Fruit fly (Drosophila melanogaster) whole organism, embryonic: ENCODE data around the gene Hydr2.

ENCODE experiments used
- ATbp ChIP-seq: fragments of 200-800 bp; sonication (Bioruptor generic); optimal IDR thresholded peaks from 2 replicates; lab custom pipeline; 2017; ENCODE audit warnings: missing biosample characterization, mild to moderate bottlenecking, missing genetic modification characterization, missing genetic modification reagents
- Adf1 ChIP-seq: fragments of 200-800 bp; sonication (Bioruptor generic); IDR thresholded peaks from 2 replicates; pipeline ENCODE4 v1.3.6; 2022; ENCODE audit warnings: missing biosample characterization, missing genetic modification characterization
- C15 ChIP-seq: fragments of 200-800 bp; sonication (Bioruptor generic); IDR thresholded peaks from 3 replicates; pipeline ENCODE4 v1.3.6; 2022; ENCODE audit warnings: missing biosample characterization, missing genetic modification characterization
- CG10366 ChIP-seq: fragments of 200-800 bp; sonication (Bioruptor generic); IDR thresholded peaks from 2 replicates; pipeline ENCODE4 v1.3.6; 2022; ENCODE audit warnings: missing biosample characterization, missing genetic modification characterization
- CG14710 ChIP-seq: fragments of 200-800 bp; sonication (Bioruptor generic); optimal IDR thresholded peaks from 3 replicates; lab custom pipeline; 2019; ENCODE audit warnings: missing biosample characterization, mild to moderate bottlenecking, missing genetic modification characterization, moderate library complexity
- CG15269 ChIP-seq: fragments of 200-800 bp; sonication (Bioruptor generic); optimal IDR thresholded peaks from 2 replicates; lab custom pipeline; 2018; ENCODE audit warnings: missing biosample characterization, mild to moderate bottlenecking, missing genetic modification characterization, moderate library complexity
- CG17361 ChIP-seq: fragments of 200-800 bp; sonication (Bioruptor generic); IDR thresholded peaks from 3 replicates; pipeline ENCODE4 v1.3.6; 2022; ENCODE audit warnings: missing biosample characterization, missing genetic modification characterization
- CG1792 ChIP-seq: fragments of 200-800 bp; sonication (Bioruptor generic); optimal IDR thresholded peaks from 2 replicates; lab custom pipeline; 2016; ENCODE audit warnings: missing biosample characterization, missing genetic modification characterization
- CG18764 ChIP-seq: fragments of 200-800 bp; sonication (Bioruptor generic); optimal IDR thresholded peaks from 3 replicates; lab custom pipeline; 2016; ENCODE audit warnings: missing biosample characterization, missing genetic modification characterization
- CG2116 ChIP-seq: fragments of 200-800 bp; sonication (Bioruptor generic); optimal IDR thresholded peaks from 3 replicates; lab custom pipeline; 2018; ENCODE audit warnings: missing biosample characterization, mild to moderate bottlenecking, missing genetic modification characterization
- CG2120 ChIP-seq: fragments of 200-800 bp; sonication (Bioruptor generic); optimal IDR thresholded peaks from 3 replicates; lab custom pipeline; 2016; ENCODE audit warnings: missing biosample characterization, missing genetic modification characterization
- CG34422 ChIP-seq: fragments of 200-800 bp; sonication (Bioruptor generic); IDR thresholded peaks from 3 replicates; pipeline ENCODE4 v1.3.6; 2022; ENCODE audit warnings: missing biosample characterization, missing genetic modification characterization
- CG4707 ChIP-seq: fragments of 200-800 bp; sonication (Bioruptor generic); optimal IDR thresholded peaks from 2 replicates; lab custom pipeline; 2018; ENCODE audit warnings: missing biosample characterization, mild to moderate bottlenecking, missing genetic modification characterization, moderate library complexity
- CG7556 ChIP-seq: fragments of 200-800 bp; sonication (Bioruptor generic); optimal IDR thresholded peaks from 2 replicates; lab custom pipeline; 2017; ENCODE audit warnings: missing biosample characterization, mild to moderate bottlenecking, missing genetic modification characterization
- CG7839 ChIP-seq: fragments of 200-800 bp; sonication (Bioruptor generic); optimal IDR thresholded peaks from 3 replicates; lab custom pipeline; 2018; ENCODE audit warnings: missing biosample characterization, mild to moderate bottlenecking, missing genetic modification characterization, moderate library complexity
- CG8290 ChIP-seq, 3 experiments: fragments of 200-800 bp; sonication (Bioruptor generic); optimal IDR thresholded peaks; 2 replicates each; lab custom pipeline; 2016 to 2019; ENCODE audit warnings: missing biosample characterization in 3 of 3, missing genetic modification characterization in 3 of 3, mild to moderate bottlenecking in 2 of 3, moderate library complexity in 1 of 3
- CG8924 ChIP-seq: fragments of 200-800 bp; optimal IDR thresholded peaks from 3 replicates; lab custom pipeline; 2019; ENCODE audit warnings: missing biosample characterization, mild to moderate bottlenecking, missing genetic modification characterization, moderate library complexity
- GATAe ChIP-seq: fragments of 200-800 bp; sonication (Bioruptor generic); conservative IDR thresholded peaks from 2 replicates; pipeline ENCODE4 v1.3.6; 2022; ENCODE audit warnings: missing biosample characterization, missing genetic modification characterization
- Hand ChIP-seq: fragments of 200-800 bp; sonication (Bioruptor generic); optimal IDR thresholded peaks from 2 replicates; lab custom pipeline; 2017; ENCODE audit warnings: mild to moderate bottlenecking, missing biosample characterization, missing genetic modification reagents, missing genetic modification characterization
- Jarid2 ChIP-seq: fragments of 200-800 bp; sonication (Bioruptor generic); optimal IDR thresholded peaks from 3 replicates; lab custom pipeline; 2017; ENCODE audit warnings: mild to moderate bottlenecking, missing biosample characterization, missing genetic modification reagents, missing genetic modification characterization
- MBD-R2 ChIP-seq: fragments of 200-800 bp; sonication (Bioruptor generic); IDR thresholded peaks from 2 replicates; pipeline ENCODE4 v1.3.6; 2022; ENCODE audit warnings: missing biosample characterization, missing genetic modification characterization
- MTF-1 ChIP-seq: fragments of 200-800 bp; sonication (Bioruptor generic); optimal IDR thresholded peaks from 2 replicates; lab custom pipeline; 2018; ENCODE audit warnings: missing biosample characterization, mild to moderate bottlenecking, missing genetic modification characterization, borderline replicate concordance
- Med ChIP-seq: fragments of 200-800 bp; sonication (Bioruptor generic); peaks from one replicate; lab custom pipeline; 2016; ENCODE audit warnings: missing biosample characterization, missing genetic modification characterization, mild to moderate bottlenecking, inconsistent platforms, moderate library complexity
- Nf-YB ChIP-seq: fragments of 200-800 bp; sonication (Bioruptor generic); optimal IDR thresholded peaks from 3 replicates; lab custom pipeline; 2019; ENCODE audit warnings: missing biosample characterization, mild to moderate bottlenecking, missing genetic modification characterization, moderate library complexity
- PHDP ChIP-seq: fragments of 200-800 bp; sonication (Bioruptor generic); optimal IDR thresholded peaks from 3 replicates; lab custom pipeline; 2018; ENCODE audit warnings: missing biosample characterization, mild to moderate bottlenecking, missing genetic modification characterization, moderate library complexity
- Ptx1 ChIP-seq: fragments of 200-800 bp; sonication (Bioruptor generic); IDR thresholded peaks from 2 replicates; pipeline ENCODE4 v1.3.6; 2022; ENCODE audit warnings: missing biosample characterization, missing genetic modification characterization
- Xrp1 ChIP-seq: fragments of 200-800 bp; sonication (Bioruptor generic); IDR thresholded peaks from 2 replicates; pipeline ENCODE4 v1.3.6; 2022; ENCODE audit warnings: missing biosample characterization, missing genetic modification characterization
- amos ChIP-seq: fragments of 200-800 bp; sonication (Bioruptor generic); IDR thresholded peaks from 2 replicates; pipeline ENCODE4 v1.3.6; 2022; ENCODE audit warnings: missing biosample characterization, missing genetic modification characterization; ENCODE audit not compliant: partially characterized antibody
- bbx ChIP-seq: fragments of 200-800 bp; sonication (Bioruptor generic); IDR thresholded peaks from 2 replicates; pipeline ENCODE4 v1.3.6; 2022; ENCODE audit warnings: missing biosample characterization, missing genetic modification characterization; ENCODE audit not compliant: partially characterized antibody
- corto ChIP-seq: fragments of 200-800 bp; sonication (Bioruptor generic); optimal IDR thresholded peaks from 2 replicates; lab custom pipeline; 2016; ENCODE audit warnings: missing biosample characterization, mild to moderate bottlenecking, missing genetic modification characterization, moderate library complexity
- disco-r ChIP-seq: fragments of 200-800 bp; sonication (Bioruptor generic); optimal IDR thresholded peaks from 2 replicates; lab custom pipeline; 2016; ENCODE audit warnings: missing biosample characterization, missing genetic modification characterization
- ewg ChIP-seq: fragments of 200-800 bp; sonication (Bioruptor generic); optimal IDR thresholded peaks from 3 replicates; lab custom pipeline; 2017; ENCODE audit warnings: mild to moderate bottlenecking, missing biosample characterization, missing genetic modification reagents, missing genetic modification characterization
- gem ChIP-seq: fragments of 200-800 bp; sonication (Bioruptor generic); optimal IDR thresholded peaks from 2 replicates; lab custom pipeline; 2019; ENCODE audit warnings: missing biosample characterization, mild to moderate bottlenecking, missing genetic modification characterization, moderate library complexity
- hth ChIP-seq: fragments of >200 bp; optimal IDR thresholded peaks from 2 replicates; lab custom pipeline; 2017; ENCODE audit warnings: inconsistent platforms
- inv ChIP-seq: fragments of 200-800 bp; sonication (Bioruptor generic); IDR thresholded peaks from 2 replicates; pipeline ENCODE4 v1.3.6; 2022; ENCODE audit warnings: missing biosample characterization, missing genetic modification characterization; ENCODE audit not compliant: partially characterized antibody
- ken ChIP-seq: fragments of 200-800 bp; sonication (Bioruptor generic); IDR thresholded peaks from 3 replicates; pipeline ENCODE4 v1.3.6; 2022; ENCODE audit warnings: missing biosample characterization, missing genetic modification characterization
- knrl ChIP-seq: fragments of 200-800 bp; sonication (Bioruptor generic); IDR thresholded peaks from 3 replicates; pipeline ENCODE4 v1.3.6; 2022; ENCODE audit warnings: missing biosample characterization, missing genetic modification characterization; ENCODE audit not compliant: partially characterized antibody
- lbe ChIP-seq: fragments of 200-800 bp; sonication (Bioruptor generic); optimal IDR thresholded peaks from 2 replicates; lab custom pipeline; 2016; ENCODE audit warnings: missing biosample characterization, mild to moderate bottlenecking, missing genetic modification characterization
- lmd ChIP-seq: fragments of 200-800 bp; sonication (Bioruptor generic); IDR thresholded peaks from 2 replicates; pipeline ENCODE4 v1.3.6; 2022; ENCODE audit warnings: missing biosample characterization, missing genetic modification characterization
- nau ChIP-seq: fragments of 200-800 bp; sonication (Bioruptor generic); optimal IDR thresholded peaks from 3 replicates; lab custom pipeline; 2017; ENCODE audit warnings: missing biosample characterization, mild to moderate bottlenecking, missing genetic modification characterization, missing genetic modification reagents
- rib ChIP-seq: fragments of 200-800 bp; sonication (Bioruptor generic); IDR thresholded peaks from 2 replicates; pipeline ENCODE4 v1.3.6; 2022; ENCODE audit warnings: missing biosample characterization, missing genetic modification characterization
- row ChIP-seq: fragments of 200-800 bp; sonication (Bioruptor generic); IDR thresholded peaks from 3 replicates; pipeline ENCODE4 v1.3.6; 2022; ENCODE audit warnings: missing biosample characterization, missing genetic modification characterization
- salm ChIP-seq: fragments of 200-800 bp; sonication (Bioruptor generic); optimal IDR thresholded peaks from 2 replicates; lab custom pipeline; 2018; ENCODE audit warnings: missing biosample characterization, mild to moderate bottlenecking, missing genetic modification characterization
- sob ChIP-seq: fragments of 200-800 bp; sonication (Bioruptor generic); IDR thresholded peaks from 2 replicates; pipeline ENCODE4 v1.3.6; 2022; ENCODE audit warnings: missing biosample characterization, missing genetic modification characterization
- stc ChIP-seq: fragments of 200-800 bp; sonication (Bioruptor generic); IDR thresholded peaks from 2 replicates; pipeline ENCODE4 v1.3.6; 2022; ENCODE audit warnings: missing biosample characterization, missing genetic modification characterization
- unpg ChIP-seq: fragments of 200-800 bp; sonication (Bioruptor generic); optimal IDR thresholded peaks from 3 replicates; lab custom pipeline; 2018; ENCODE audit warnings: missing biosample characterization, mild to moderate bottlenecking, missing genetic modification characterization, moderate library complexity

The Hydr2 gene

DNA sequence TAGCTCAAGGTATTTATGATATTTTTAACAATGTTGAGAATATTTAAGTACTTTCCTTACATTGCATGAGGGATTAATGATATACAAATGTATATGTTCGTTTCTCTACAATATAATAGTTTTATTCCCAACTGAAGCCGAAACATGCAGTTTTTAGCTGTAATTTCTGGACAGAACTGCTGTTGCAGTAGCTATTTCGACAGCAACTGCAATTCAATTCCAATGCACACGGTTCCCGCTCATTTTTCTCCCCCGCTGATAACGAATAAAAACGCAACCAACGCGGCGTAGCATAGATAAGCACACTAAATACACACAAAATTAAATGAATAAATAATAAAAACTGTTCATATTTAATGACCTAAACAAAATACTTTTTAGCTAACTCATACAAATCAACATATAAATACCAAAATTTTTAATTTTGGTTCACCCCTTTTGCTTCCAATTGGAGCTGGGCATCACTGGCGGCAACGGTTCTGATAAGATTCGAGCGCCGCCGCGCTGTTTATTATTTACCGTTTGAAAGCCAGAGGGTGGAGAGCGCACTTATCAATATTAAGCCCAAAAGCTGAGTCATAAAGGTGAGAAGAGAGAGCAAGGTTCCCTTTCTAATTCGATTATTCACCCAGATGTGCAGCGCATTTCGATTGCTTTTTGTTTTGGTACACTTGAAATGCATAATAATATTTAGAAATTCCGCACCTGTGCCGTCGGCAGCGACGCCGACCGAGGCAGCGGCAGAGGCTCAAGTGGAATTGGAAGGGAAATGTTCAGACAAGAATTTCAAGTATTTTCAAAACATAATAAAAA lies 5.0 kb upstream of the Hydr2 start (continued):
- peak; percentile 0 for TF ChIP-seq CG1792
- 0 out of 3 replicates have a peak, but pooled peaks have one; percentile 17 for TF ChIP-seq ken (GFP tag; lab: Robert Waterston, UW)
- TF ChIP-seq salm, result peak; percentile 11
- peak; percentile 57 for TF ChIP-seq row
- TF ChIP-seq CG18764 (GFP tag; lab: Kevin White, UChicago), result no peak
- TF ChIP-seq nau (GFP tag; lab: Kevin White, UChicago), result peak; percentile 7
- TF ChIP-seq hth, result no peak
- TF ChIP-seq CG4707 (GFP tag; lab: Kevin White, UChicago), result peak; percentile 51
- peak; percentile 35 for TF ChIP-seq gem
- peak; percentile 9 for TF ChIP-seq CG7839 (tag; lab: Kevin White, UChicago)
- TF ChIP-seq MBD-R2 (GFP tag; lab: Robert Waterston, UW), result no peak
- TF ChIP-seq GATAe, result peak; percentile 56; the same call in 1 of the 2 replicates
- TF ChIP-seq CG34422 (GFP tag; lab: Robert Waterston, UW), result peak; percentile 26; the same call in 1 of the 3 replicates
- TF ChIP-seq unpg, result peak; percentile 30
- TF ChIP-seq lmd (GFP tag; lab: Robert Waterston, UW), result peak; percentile 30; the same call in 1 of the 2 replicates
- TF ChIP-seq Xrp1 (GFP tag; lab: Robert Waterston, UW), result peak; percentile 22; the same call in 1 of the 2 replicates
- TF ChIP-seq lbe (GFP tag; lab: Kevin White, UChicago), result no peak
- peak; percentile 19 for TF ChIP-seq CG7556 (GFP tag; lab: Kevin White, UChicago)
- peak; percentile 17; the same call in 1 of the 2 replicates for TF ChIP-seq stc
- TF ChIP-seq CG17361 (GFP tag; lab: Robert Waterston, UW), result peak; percentile 24; the same call in 1 of the 3 replicates
- peak; percentile 12 for TF ChIP-seq CG2120
- TF ChIP-seq C15 (GFP tag; lab: Robert Waterston, UW), result no peak
- peak; percentile 33; the same call in 1 of the 2 replicates for TF ChIP-seq amos (GFP tag; lab: Robert Waterston, UW)
- TF ChIP-seq Adf1 (GFP tag; lab: Robert Waterston, UW), result peak; percentile 90
- TF ChIP-seq CG2116 (GFP tag; lab: Kevin White, UChicago), result peak; percentile 20
- TF ChIP-seq Jarid2, result no peak
- 0 out of 2 replicates have a peak, but pooled peaks have one; percentile 26 for TF ChIP-seq Ptx1 (GFP tag; lab: Robert Waterston, UW)
- peak; percentile 47 for TF ChIP-seq ewg (GFP tag; lab: Kevin White, UChicago)
- peak; percentile 37 for TF ChIP-seq PHDP (tag; lab: Kevin White, UChicago)
- 0 out of 2 replicates have a peak, but pooled peaks have one; percentile 7 for TF ChIP-seq CG10366 (GFP tag; lab: Robert Waterston, UW)
- TF ChIP-seq sob, result peak; percentile 25; the same call in 1 of the 2 replicates
- peak; percentile 34 for TF ChIP-seq CG15269
- TF ChIP-seq bbx (GFP tag; lab: Robert Waterston, UW), result peak; percentile 49; the same call in 1 of the 2 replicates
- peak; percentile 0 for TF ChIP-seq corto (GFP tag; lab: Kevin White, UChicago)
- peak; percentile 26 for TF ChIP-seq Hand (GFP tag; lab: Kevin White, UChicago)
- TF ChIP-seq disco-r, result no peak
- peak; percentile 22; the same call in 1 of the 2 replicates for TF ChIP-seq inv
- peak; percentile 45 for TF ChIP-seq CG14710 (tag; lab: Kevin White, UChicago)
- TF ChIP-seq CG8924, result peak; percentile 21
- 0 out of 3 replicates have a peak, but pooled peaks have one; percentile 9 for TF ChIP-seq knrl (GFP tag; lab: Robert Waterston, UW)
- TF ChIP-seq rib (GFP tag; lab: Robert Waterston, UW), result 0 out of 2 replicates have a peak, but pooled peaks have one; percentile 16
- no peak for TF ChIP-seq CG8290 (GFP tag; optimal IDR thresholded peaks at IDR 0.05; lab: Kevin White, UChicago)
- peak in 1 of 2 experiments; percentile 5 for TF ChIP-seq CG8290 (tag; optimal IDR thresholded peaks at IDR 0.05; lab: Kevin White, UChicago)
- TF ChIP-seq ATbp (GFP tag; lab: Kevin White, UChicago), result peak; percentile 40
- TF ChIP-seq Med (GFP tag; lab: Kevin White, UChicago), result peak; percentile 84
- peak; percentile 26 for TF ChIP-seq MTF-1
- peak; percentile 20 for TF ChIP-seq Nf-YB
